Fruit fly (Drosophila melanogaster): ENCODE data around the gene CG10969.

Gene CG10969

dm6 chr3L:12828532-12828931 lies 47.6 kb upstream of the CG10969 start (continued):
- no peak for TF ChIP-seq pzg (GFP tag; optimal IDR thresholded peaks at IDR 0.05)
- no peak for TF ChIP-seq CG11696 (GFP tag; IDR thresholded peaks at IDR 0.05)
- TF ChIP-seq dmrt99B (tag; optimal IDR thresholded peaks at IDR 0.05): no peak
- TF ChIP-seq CG17568 (GFP tag; optimal IDR thresholded peaks at IDR 0.05): peak; percentile 17
- TF ChIP-seq Hr78 (GFP tag; optimal IDR thresholded peaks at IDR 0.05): peak in 1 of 2 experiments; percentile 34
- no peak for TF ChIP-seq CG2202 (tag; optimal IDR thresholded peaks at IDR 0.05)
- no peak for TF ChIP-seq dmrt11E (tag; optimal IDR thresholded peaks at IDR 0.05)
- no peak for TF ChIP-seq CG14965 (GFP tag; optimal IDR thresholded peaks at IDR 0.05; ENCODE audit: borderline replicate concordance)

DNA sequence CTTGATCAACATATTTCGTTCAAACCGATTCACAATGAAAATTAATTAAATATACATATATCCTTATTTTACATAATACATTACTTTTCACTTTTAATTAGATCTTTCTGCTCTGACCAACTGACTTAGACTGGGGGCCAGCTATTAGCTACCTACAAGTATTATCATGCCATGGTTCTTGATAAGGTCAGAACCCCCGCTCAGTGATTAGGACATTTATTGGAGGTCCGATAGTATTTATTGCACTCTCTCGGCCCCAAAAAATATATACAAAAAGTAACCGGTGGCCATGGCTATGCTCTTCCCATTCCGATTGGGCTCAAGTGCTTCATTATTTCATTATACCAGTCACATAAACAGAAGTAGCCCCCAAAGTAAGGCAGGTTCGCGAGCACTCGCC lies 46.8 kb upstream of the CG10969 start:
- TF ChIP-seq sug (tag; optimal IDR thresholded peaks at IDR 0.05) (peak; percentile 96), CG32767 (GFP tag; IDR thresholded peaks at IDR 0.05) (no peak), CG34376 (GFP tag; optimal IDR thresholded peaks at IDR 0.05) (peak; percentile 20), exex (tag; optimal IDR thresholded peaks at IDR 0.05) (peak; percentile 70), HHEX (GFP tag; optimal IDR thresholded peaks at IDR 0.05) (no peak), dan (GFP tag; IDR thresholded peaks at IDR 0.05) (no peak), CG7839 (tag; optimal IDR thresholded peaks at IDR 0.05) (no peak), CG7372 (GFP tag; IDR thresholded peaks at IDR 0.05) (no peak), BEAF-32 (GFP tag; optimal IDR thresholded peaks at IDR 0.05) (no peak), CG11696 (GFP tag; IDR thresholded peaks at IDR 0.05) (no peak)

- no peak for TF ChIP-seq peb (GFP tag; IDR thresholded peaks at IDR 0.05)
- TF ChIP-seq Hr3 (GFP tag; optimal IDR thresholded peaks at IDR 0.05): no peak
- no peak for TF ChIP-seq CTCF (GFP tag; optimal IDR thresholded peaks at IDR 0.05)
- TF ChIP-seq CG12155 (GFP tag; optimal IDR thresholded peaks at IDR 0.05): no peak
- no peak for TF ChIP-seq hkb (optimal IDR thresholded peaks at IDR 0.05)
- TF ChIP-seq hkb (GFP tag; IDR thresholded peaks at IDR 0.05): no peak
- TF ChIP-seq mam (GFP tag; optimal IDR thresholded peaks at IDR 0.05): no peak
- TF ChIP-seq HLH4C (GFP tag; IDR thresholded peaks at IDR 0.05; ENCODE audit: partially characterized antibody): no peak; the same call in 2 of the 3 replicates
- no peak for TF ChIP-seq Fer2 (tag; optimal IDR thresholded peaks at IDR 0.05)
- no peak for TF ChIP-seq CG6689 (GFP tag; IDR thresholded peaks at IDR 0.05)
- no peak for TF ChIP-seq CG11085 (GFP tag; IDR thresholded peaks at IDR 0.05)
- TF ChIP-seq sens-2 (GFP tag; IDR thresholded peaks at IDR 0.05): no peak
- TF ChIP-seq Ptx1 (GFP tag; IDR thresholded peaks at IDR 0.05): no peak
- no peak for TF ChIP-seq CG7271 (tag; optimal IDR thresholded peaks at IDR 0.05)
- TF ChIP-seq zen (tag; optimal IDR thresholded peaks at IDR 0.05): no peak
- no peak for TF ChIP-seq CG10431 (GFP tag; optimal IDR thresholded peaks at IDR 0.05)
- no peak for TF ChIP-seq jumu (GFP tag; optimal IDR thresholded peaks at IDR 0.05)
- no peak for TF ChIP-seq CG4820 (GFP tag; optimal IDR thresholded peaks at IDR 0.05)
- TF ChIP-seq CG8924 (tag; optimal IDR thresholded peaks at IDR 0.05): no peak
- no peak for TF ChIP-seq schlank (tag; optimal IDR thresholded peaks at IDR 0.05)
- TF ChIP-seq CG16779 (GFP tag; IDR thresholded peaks at IDR 0.05): no peak
- peak; percentile 48; the same call in 2 of the 3 replicates for TF ChIP-seq Opbp (GFP tag; IDR thresholded peaks at IDR 0.05; ENCODE audit: partially characterized antibody)
- TF ChIP-seq CG10543 (GFP tag; optimal IDR thresholded peaks at IDR 0.05): no peak
- no peak for TF ChIP-seq Ssrp (tag; optimal IDR thresholded peaks at IDR 0.05)
- no peak for TF ChIP-seq Dip3 (GFP tag; optimal IDR thresholded peaks at IDR 0.05)
- TF ChIP-seq CG2889 (GFP tag; IDR thresholded peaks at IDR 0.05): no peak
- no peak for TF ChIP-seq sisA (GFP tag; IDR thresholded peaks at IDR 0.05)
- TF ChIP-seq CG6791 (GFP tag; IDR thresholded peaks at IDR 0.05; ENCODE audit: partially characterized antibody): peak; percentile 80; the same call in 2 of the 3 replicates
- no peak for TF ChIP-seq CG14860 (GFP tag; IDR thresholded peaks at IDR 0.05; ENCODE audit: partially characterized antibody)
- no peak for TF ChIP-seq sim (GFP tag; IDR thresholded peaks at IDR 0.05)
- peak; percentile 47; the same call in 1 of the 2 replicates for TF ChIP-seq sna (GFP tag; IDR thresholded peaks at IDR 0.05; ENCODE audit: partially characterized antibody)
- TF ChIP-seq chif (GFP tag; optimal IDR thresholded peaks at IDR 0.05): no peak
Measured at dm6 chr3L:12815756-12816155, 34.9 kb upstream of the CG10969 start.
